Fruit fly (Drosophila melanogaster): ENCODE results near the gene lz.

Gene lz

dm6 chrX:9332208-9332607 is 47.8 kb downstream of the lz start (continued):
- TF ChIP-seq CG32532 (GFP tag; IDR thresholded peaks at IDR 0.05) (0 out of 2 replicates have a peak, but pooled peaks have one; percentile 18), dmrt99B (tag; optimal IDR thresholded peaks at IDR 0.05) (no peak)

dm6 chrX:9343480-9344477 is 59.3 kb downstream of the lz start:
- TF ChIP-seq gsb (GFP tag; IDR thresholded peaks at IDR 0.05) (peak; percentile 64), HLH54F (GFP tag; optimal IDR thresholded peaks at IDR 0.05) (peak; percentile 52), CoRest (tag; optimal IDR thresholded peaks at IDR 0.05) (peak; percentile 61), gcm (GFP tag; optimal IDR thresholded peaks at IDR 0.05) (no peak), Myb (GFP tag; optimal IDR thresholded peaks at IDR 0.05) (peak; percentile 56), sqz (GFP tag; optimal IDR thresholded peaks at IDR 0.05) (no peak), shn (GFP tag; optimal IDR thresholded peaks at IDR 0.05) (peak; percentile 1), ewg (GFP tag; optimal IDR thresholded peaks at IDR 0.05) (peak; percentile 1), knrl (GFP tag; IDR thresholded peaks at IDR 0.05; ENCODE audit: partially characterized antibody) (no peak), CG9797 (GFP tag; optimal IDR thresholded peaks at IDR 0.05) (no peak), CG16813 (GFP tag; IDR thresholded peaks at IDR 0.05; ENCODE audit: partially characterized antibody) (no peak), tx (GFP tag; optimal IDR thresholded peaks at IDR 0.05) (peak; percentile 27), CG12299 (tag; optimal IDR thresholded peaks at IDR 0.05) (peak; percentile 29), CG2120 (GFP tag; optimal IDR thresholded peaks at IDR 0.05) (peak; percentile 81), schlank (tag; optimal IDR thresholded peaks at IDR 0.05) (peak; percentile 67), hkb (optimal IDR thresholded peaks at IDR 0.05) (no peak), hkb (GFP tag; IDR thresholded peaks at IDR 0.05) (peak; percentile 76), insv (GFP tag; optimal IDR thresholded peaks at IDR 0.05) (no peak), unc-4 (GFP tag; IDR thresholded peaks at IDR 0.05; ENCODE audit: partially characterized antibody) (no peak), tio (GFP tag; optimal IDR thresholded peaks at IDR 0.05) (peak; percentile 57), mam (GFP tag; optimal IDR thresholded peaks at IDR 0.05) (peak; percentile 80), D19A (tag; optimal IDR thresholded peaks at IDR 0.05) (peak; percentile 36), kay (GFP tag; optimal IDR thresholded peaks at IDR 0.05) (peak; percentile 5), gsb-n (tag; optimal IDR thresholded peaks at IDR 0.05) (no peak), CG4707 (GFP tag; optimal IDR thresholded peaks at IDR 0.05) (no peak), Xbp1 (GFP tag; optimal IDR thresholded peaks at IDR 0.05) (peak; percentile 58), Rx (GFP tag; IDR thresholded peaks at IDR 0.05) (0 out of 2 replicates have a peak, but pooled peaks have one; percentile 14), Gsc (GFP tag; IDR thresholded peaks at IDR 0.05) (no peak), Dad (GFP tag; optimal IDR thresholded peaks at IDR 0.05) (peak; percentile 48), CG4730 (GFP tag; IDR thresholded peaks at IDR 0.05) (peak; percentile 55), Sox100B (GFP tag; optimal IDR thresholded peaks at IDR 0.05) (no peak), zen2 (GFP tag; IDR thresholded peaks at IDR 0.05; ENCODE audit: partially characterized antibody) (no peak), CG1603 (tag; optimal IDR thresholded peaks at IDR 0.05) (peak; percentile 61), NFAT (GFP tag; IDR thresholded peaks at IDR 0.05) (peak; percentile 80), otp (GFP tag; IDR thresholded peaks at IDR 0.05) (peak; percentile 71), sim (GFP tag; IDR thresholded peaks at IDR 0.05) (no peak), dmrt11E (tag; optimal IDR thresholded peaks at IDR 0.05) (no peak), CG10267 (tag; optimal IDR thresholded peaks at IDR 0.05) (no peak), mirr (GFP tag; optimal IDR thresholded peaks at IDR 0.05) (peak; percentile 21), CG8478 (optimal IDR thresholded peaks at IDR 0.05) (no peak), CG13296 (GFP tag; optimal IDR thresholded peaks at IDR 0.05) (peak; percentile 49), ERR (GFP tag; optimal IDR thresholded peaks at IDR 0.05) (peak; percentile 64), CG17802 (tag; optimal IDR thresholded peaks at IDR 0.05) (no peak), CG10979 (tag; optimal IDR thresholded peaks at IDR 0.05) (no peak)

Measured in whole organism, embryonic.